Fruit fly (Drosophila melanogaster): ENCODE measurements around the gene PH4alphaSG1.

DNA sequence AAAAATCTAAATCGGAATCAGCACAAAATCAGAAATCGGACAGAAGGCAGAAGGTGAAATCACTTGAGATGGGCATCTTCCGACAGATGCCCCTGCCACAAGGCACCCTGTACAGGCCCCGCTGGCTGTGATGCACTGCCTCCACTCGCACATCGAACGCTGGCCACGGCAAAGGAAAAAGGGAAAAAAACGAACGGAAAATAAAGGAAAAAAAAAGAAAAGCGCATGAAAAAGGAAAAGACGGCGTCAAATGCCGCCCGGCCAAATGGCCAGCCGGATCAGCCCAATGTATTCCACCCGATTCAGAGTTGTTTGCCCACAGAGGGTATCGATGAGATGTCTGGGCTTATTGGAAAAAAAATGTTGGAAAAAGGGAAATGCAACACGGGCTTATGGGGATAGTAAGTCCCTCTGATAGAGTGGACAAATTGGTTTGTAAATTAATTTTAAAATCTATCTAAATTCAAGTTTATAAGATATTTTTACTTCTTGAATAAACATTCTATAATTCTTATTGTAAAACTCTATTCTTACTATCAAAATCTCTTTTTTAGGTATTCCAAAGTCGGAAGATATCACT is 25.8 kb upstream of the PH4alphaSG1 start:
- TF ChIP-seq h (optimal IDR thresholded peaks at IDR 0.05) (no peak), psq (optimal IDR thresholded peaks at IDR 0.05) (no peak), Sin3A (optimal IDR thresholded peaks at IDR 0.05) (no peak), insv (optimal IDR thresholded peaks at IDR 0.05) (no peak), ttk (optimal IDR thresholded peaks at IDR 0.05) (no peak)

All from Kc167 (cell line).